Fruit fly (Drosophila melanogaster) whole organism, prepupa: ENCODE measurements around the gene CG2975.
A peak's percentile ranks its signal among the peaks of the same experiment; 100 is the strongest.

Source experiments
- CG10631 ChIP-seq: fragments of 200-800 bp; sonication (Bioruptor generic); optimal IDR thresholded peaks from 2 replicates; lab custom pipeline; 2016; ENCODE audit warnings: missing biosample characterization, missing genetic modification characterization
- CG11902 ChIP-seq: fragments of 200-800 bp; sonication (Bioruptor generic); optimal IDR thresholded peaks from 3 replicates; lab custom pipeline; 2016; ENCODE audit warnings: missing biosample characterization, missing genetic modification characterization
- CG15336 ChIP-seq: fragments of 200-800 bp; sonication (Bioruptor generic); IDR thresholded peaks from 2 replicates; pipeline ENCODE4 v1.3.6; 2022; ENCODE audit warnings: missing biosample characterization, missing genetic modification characterization
- CG1621 ChIP-seq: fragments of 200-800 bp; sonication (Bioruptor generic); optimal IDR thresholded peaks from 3 replicates; lab custom pipeline; 2018; ENCODE audit warnings: missing biosample characterization, mild to moderate bottlenecking, missing genetic modification characterization
- CG3032 ChIP-seq: fragments of 200-800 bp; optimal IDR thresholded peaks from 2 replicates; lab custom pipeline; 2019; ENCODE audit warnings: missing biosample characterization, mild to moderate bottlenecking, missing genetic modification characterization, moderate library complexity
- CG31627 ChIP-seq: fragments of 200-800 bp; sonication (Bioruptor generic); optimal IDR thresholded peaks from 3 replicates; lab custom pipeline; 2016; ENCODE audit warnings: missing biosample characterization, missing genetic modification characterization
- CG34406 ChIP-seq: fragments of 200-800 bp; sonication (Bioruptor generic); optimal IDR thresholded peaks from 3 replicates; lab custom pipeline; 2016; ENCODE audit warnings: missing biosample characterization, missing genetic modification characterization
- CG6792 ChIP-seq: fragments of 200-800 bp; sonication (Bioruptor generic); optimal IDR thresholded peaks from 3 replicates; lab custom pipeline; 2016; ENCODE audit warnings: missing biosample characterization, missing genetic modification characterization
- CG6808 ChIP-seq: fragments of 200-800 bp; sonication (Bioruptor generic); optimal IDR thresholded peaks from 3 replicates; lab custom pipeline; 2017; ENCODE audit warnings: missing biosample characterization, missing genetic modification characterization, mild to moderate bottlenecking, moderate library complexity, missing genetic modification reagents
- CG6854 ChIP-seq: fragments of 200-800 bp; sonication (Bioruptor generic); optimal IDR thresholded peaks from 2 replicates; lab custom pipeline; 2017; ENCODE audit warnings: missing biosample characterization, mild to moderate bottlenecking, missing genetic modification characterization
- CG8119 ChIP-seq: fragments of 200-800 bp; sonication (Bioruptor generic); IDR thresholded peaks from 3 replicates; pipeline ENCODE4 v1.3.6; 2022; ENCODE audit warnings: missing biosample characterization, missing genetic modification characterization
- CG8319 ChIP-seq: fragments of 200-800 bp; sonication (Bioruptor generic); optimal IDR thresholded peaks from 3 replicates; lab custom pipeline; 2016; ENCODE audit warnings: missing biosample characterization, missing genetic modification characterization
- CG9139 ChIP-seq: fragments of 200-800 bp; sonication (Bioruptor generic); optimal IDR thresholded peaks from 3 replicates; lab custom pipeline; 2017; ENCODE audit warnings: missing biosample characterization, mild to moderate bottlenecking, missing genetic modification characterization
- Eip75B ChIP-seq: fragments of 200-800 bp; sonication (Bioruptor generic); optimal IDR thresholded peaks from 3 replicates; lab custom pipeline; 2016; ENCODE audit warnings: missing biosample characterization, missing genetic modification characterization
- Eip78C ChIP-seq: fragments of 200-800 bp; sonication (Bioruptor generic); peaks from one replicate; lab custom pipeline; 2016; ENCODE audit warnings: missing biosample characterization, missing genetic modification characterization
- Eip93F ChIP-seq: fragments of 200-800 bp; sonication (Bioruptor generic); optimal IDR thresholded peaks from 2 replicates; lab custom pipeline; 2016; ENCODE audit warnings: missing biosample characterization, mild to moderate bottlenecking, missing genetic modification characterization
- Ets21C ChIP-seq: fragments of 200-800 bp; sonication (Bioruptor generic); optimal IDR thresholded peaks from 3 replicates; lab custom pipeline; 2016; ENCODE audit warnings: missing biosample characterization, missing genetic modification characterization
- Ets96B ChIP-seq: fragments of 200-800 bp; optimal IDR thresholded peaks from 2 replicates; lab custom pipeline; 2019; ENCODE audit warnings: missing biosample characterization, mild to moderate bottlenecking, missing genetic modification characterization, moderate library complexity
- Gug ChIP-seq: fragments of 200-800 bp; sonication (Bioruptor generic); IDR thresholded peaks from 2 replicates; pipeline ENCODE4 v1.3.6; 2022; ENCODE audit warnings: missing biosample characterization, missing genetic modification characterization
- Hr38 ChIP-seq: sonication (Bioruptor generic); optimal IDR thresholded peaks from 2 replicates; lab custom pipeline; 2016; ENCODE audit warnings: missing biosample characterization, missing genetic modification characterization
- Hr39 ChIP-seq: fragments of 200-800 bp; sonication (Bioruptor generic); optimal IDR thresholded peaks from 2 replicates; lab custom pipeline; 2016; ENCODE audit warnings: missing biosample characterization, missing genetic modification characterization
- Hr4 ChIP-seq: fragments of 200-800 bp; sonication (Bioruptor generic); optimal IDR thresholded peaks from 3 replicates; lab custom pipeline; 2016; ENCODE audit warnings: missing biosample characterization, missing genetic modification characterization
- Lpt ChIP-seq: fragments of 200-800 bp; sonication (Bioruptor generic); optimal IDR thresholded peaks from 3 replicates; lab custom pipeline; 2016; ENCODE audit warnings: missing biosample characterization, missing genetic modification characterization
- Met ChIP-seq: fragments of 200-800 bp; sonication (Bioruptor generic); optimal IDR thresholded peaks from 3 replicates; lab custom pipeline; 2016; ENCODE audit warnings: missing biosample characterization, missing genetic modification characterization
- OdsH ChIP-seq: fragments of 200-800 bp; sonication (Bioruptor generic); optimal IDR thresholded peaks from 3 replicates; lab custom pipeline; 2016; ENCODE audit warnings: missing biosample characterization, missing genetic modification characterization
- Smox ChIP-seq: fragments of 200-800 bp; sonication (Bioruptor generic); optimal IDR thresholded peaks from 3 replicates; lab custom pipeline; 2016; ENCODE audit warnings: missing biosample characterization, missing genetic modification characterization
- Sox102F ChIP-seq: fragments of 200-800 bp; sonication (Bioruptor generic); optimal IDR thresholded peaks from 2 replicates; lab custom pipeline; 2016; ENCODE audit warnings: missing biosample characterization, mild to moderate bottlenecking, missing genetic modification characterization
- acj6 ChIP-seq: fragments of 200-800 bp; sonication (Bioruptor generic); optimal IDR thresholded peaks from 3 replicates; lab custom pipeline; 2016; ENCODE audit warnings: missing biosample characterization, missing genetic modification characterization
- cyc ChIP-seq: fragments of 200-800 bp; sonication (Bioruptor generic); optimal IDR thresholded peaks from 3 replicates; lab custom pipeline; 2016; ENCODE audit warnings: missing biosample characterization, missing genetic modification characterization
- esn ChIP-seq: fragments of 200-800 bp; sonication (Bioruptor generic); optimal IDR thresholded peaks from 2 replicates; lab custom pipeline; 2016; ENCODE audit warnings: missing biosample characterization, mild to moderate bottlenecking, missing genetic modification characterization, moderate library complexity
- lz ChIP-seq: fragments of 200-800 bp; sonication (Bioruptor generic); optimal IDR thresholded peaks from 3 replicates; lab custom pipeline; 2016; ENCODE audit warnings: missing biosample characterization, missing genetic modification characterization
- net ChIP-seq: fragments of 200-800 bp; sonication (Bioruptor generic); optimal IDR thresholded peaks from 3 replicates; lab custom pipeline; 2016; ENCODE audit warnings: missing biosample characterization, missing genetic modification characterization
- salr ChIP-seq, 2 experiments: fragments of 200-800 bp; sonication (Bioruptor generic); optimal IDR thresholded peaks; 3 replicates each; lab custom pipeline; 2016 to 2018; ENCODE audit warnings: missing biosample characterization in 2 of 2, missing genetic modification characterization in 2 of 2, mild to moderate bottlenecking in 1 of 2
- svp ChIP-seq: fragments of 200-800 bp; sonication (Bioruptor generic); peaks from one replicate; lab custom pipeline; 2016; ENCODE audit warnings: missing biosample characterization, missing genetic modification characterization

Gene CG2975

dm6 chr2L:2830341-2830800 is 9.6 kb upstream of the CG2975 start (continued):
- peak; percentile 97 for TF ChIP-seq CG6808 (GFP tag; lab: Kevin White, UChicago)
- TF ChIP-seq Smox: peak; percentile 90
- TF ChIP-seq CG8319: peak; percentile 81
- TF ChIP-seq Eip75B: peak; percentile 91
- peak; percentile 84 for TF ChIP-seq CG6854 (GFP tag; lab: Kevin White, UChicago)
- TF ChIP-seq lz (GFP tag; lab: Kevin White, UChicago): peak; percentile 92
- peak; percentile 95 for TF ChIP-seq OdsH (GFP tag; lab: Kevin White, UChicago)
- peak; percentile 83 for TF ChIP-seq cyc (GFP tag; lab: Kevin White, UChicago)

- TF ChIP-seq Met: no peak
- no peak for TF ChIP-seq salr (GFP tag; optimal IDR thresholded peaks at IDR 0.05; lab: Kevin White, UChicago)
- no peak for TF ChIP-seq Ets96B (tag; lab: Kevin White, UChicago)
- no peak for TF ChIP-seq Eip93F (GFP tag; lab: Kevin White, UChicago)
- TF ChIP-seq acj6: no peak
- TF ChIP-seq Ets21C (GFP tag; lab: Kevin White, UChicago): no peak
- TF ChIP-seq Smox: no peak
- TF ChIP-seq CG15336 (GFP tag; lab: Robert Waterston, UW): no peak
- no peak for TF ChIP-seq Hr39 (GFP tag; lab: Kevin White, UChicago)
- TF ChIP-seq Lpt: no peak
- no peak for TF ChIP-seq net (GFP tag; lab: Kevin White, UChicago)
- TF ChIP-seq Eip75B: no peak
- no peak for TF ChIP-seq CG11902
- no peak for TF ChIP-seq esn (GFP tag; lab: Kevin White, UChicago)
- TF ChIP-seq CG6792 (GFP tag; lab: Kevin White, UChicago): no peak
- no peak for TF ChIP-seq Hr38
- TF ChIP-seq CG9139 (GFP tag; lab: Kevin White, UChicago): no peak
Measured at dm6 chr2L:2837742-2838461, 2.0 kb upstream of the CG2975 start, which contains the start of the genes CG3119 and Cpr23B. Gene CG3119, minus strand, starts transcription at chr2L:2837833. Gene Cpr23B, plus strand, starts transcription at chr2L:2838411.

dm6 chr2L:2840311-2840710 is 387 bp downstream of the CG2975 start:
- TF ChIP-seq CG10631 (GFP tag; lab: Kevin White, UChicago) (no peak), Hr4 (GFP tag; lab: Kevin White, UChicago) (no peak), salr (GFP tag; optimal IDR thresholded peaks at IDR 0.05; lab: Kevin White, UChicago) (no peak), CG34406 (GFP tag; lab: Kevin White, UChicago) (no peak), CG31627 (no peak), CG1621 (tag; lab: Kevin White, UChicago) (no peak), CG6792 (GFP tag; lab: Kevin White, UChicago) (no peak), Eip93F (GFP tag; lab: Kevin White, UChicago) (no peak), Eip78C (no peak), Ets96B (tag; lab: Kevin White, UChicago) (no peak)

dm6 chr2L:2844413-2844812 is 4.5 kb downstream of the CG2975 start, which contains the start of gene CG18558:
Gene CG18558, minus strand, starts transcription at chr2L:2844513.
- TF ChIP-seq CG3032: no peak
- TF ChIP-seq Gug (GFP tag; lab: Robert Waterston, UW): no peak
- TF ChIP-seq Sox102F: no peak
- TF ChIP-seq CG8119 (GFP tag; lab: Robert Waterston, UW): no peak
- no peak for TF ChIP-seq Smox

dm6 chr2L:2845634-2846033 is 5.7 kb downstream of the CG2975 start, which contains the start of gene CG18557:
Gene CG18557, minus strand, starts transcription at chr2L:2845734.
- peak; percentile 77 for TF ChIP-seq svp (GFP tag; lab: Kevin White, UChicago)
- no peak for TF ChIP-seq CG10631 (GFP tag; lab: Kevin White, UChicago)
